Worm (Caenorhabditis elegans) whole organism, L4 larva: ENCODE data around the gene B0334.20.

ENCODE experiments used
- D1046.2 ChIP-seq: fragments of 200-800 bp; sonication (Bioruptor generic); IDR thresholded peaks from 2 replicates; pipeline ENCODE4 v1.3.6; 2022; ENCODE audit warnings: missing genetic modification characterization, missing compliant biosample characterization
- F44E2.7 ChIP-seq: fragments of 200-800 bp; sonication (Bioruptor generic); IDR thresholded peaks from 2 replicates; pipeline ENCODE4 v2.1.2; 2022; ENCODE audit warnings: missing genetic modification characterization, missing compliant biosample characterization
- R02D3.7 ChIP-seq: fragments of 150-350 bp; sonication (generic microtip); optimal IDR thresholded peaks from 3 replicates; lab custom pipeline; 2014; ENCODE audit warnings: missing biosample characterization, missing genetic modification characterization
- ZK337.2 ChIP-seq: fragments of 200-800 bp; sonication (Bioruptor generic); IDR thresholded peaks from 2 replicates; pipeline ENCODE4 v1.3.6; 2022; ENCODE audit warnings: missing genetic modification reagents, missing genetic modification characterization, missing compliant biosample characterization
- ZK546.5 ChIP-seq, 2 experiments: sonication (generic microtip); optimal IDR thresholded peaks; 2 replicates each; lab custom pipeline; 2017; ENCODE audit warnings: missing biosample characterization in 2 of 2, missing genetic modification characterization in 2 of 2
- aha-1 ChIP-seq: fragments of 150-350 bp; peaks from one replicate; lab custom pipeline; 2014; ENCODE audit warnings: missing biosample characterization, missing genetic modification characterization
- arid-1 ChIP-seq: fragments of 200-800 bp; sonication (Bioruptor generic); conservative IDR thresholded peaks from 2 replicates; pipeline ENCODE4 v1.3.6; 2022; ENCODE audit warnings: missing genetic modification reagents, missing genetic modification characterization, missing compliant biosample characterization
- ceh-20 ChIP-seq: fragments of 200-800 bp; sonication (Bioruptor generic); IDR thresholded peaks from 2 replicates; pipeline ENCODE4 v1.3.6; 2022; ENCODE audit warnings: missing genetic modification reagents, missing genetic modification characterization, missing compliant biosample characterization
- ceh-62 ChIP-seq: sonication (generic microtip); optimal IDR thresholded peaks from 2 replicates; lab custom pipeline; 2017; ENCODE audit warnings: missing biosample characterization, missing genetic modification characterization
- ctbp-1 ChIP-seq: fragments of 200-800 bp; sonication (Bioruptor generic); IDR thresholded peaks from 2 replicates; pipeline ENCODE4 v1.3.6; 2022; ENCODE audit warnings: missing genetic modification reagents, missing genetic modification characterization, missing compliant biosample characterization
- daf-12 ChIP-seq: fragments of 150-350 bp; optimal IDR thresholded peaks from 2 replicates; lab custom pipeline; 2014; ENCODE audit warnings: missing biosample characterization, missing genetic modification reagents, missing genetic modification characterization
- daf-16 ChIP-seq, 3 experiments: sonication (generic microtip); optimal IDR thresholded peaks; 2 replicates each; lab custom pipeline; 2016 to 2017; ENCODE audit warnings: missing genetic modification characterization in 3 of 3, missing genetic modification reagents in 3 of 3, mild to moderate bottlenecking in 2 of 3, missing compliant biosample characterization in 2 of 3, missing biosample characterization in 1 of 3, moderate library complexity in 1 of 3
- daf-19 ChIP-seq: fragments of 200-800 bp; sonication (Bioruptor generic); conservative IDR thresholded peaks from 2 replicates; pipeline ENCODE4 v1.3.6; 2022; ENCODE audit warnings: missing genetic modification characterization, missing compliant biosample characterization
- dmd-6 ChIP-seq: fragments of 200-800 bp; sonication (Bioruptor generic); IDR thresholded peaks from 2 replicates; pipeline ENCODE4 v1.3.6; 2022; ENCODE audit warnings: missing genetic modification reagents, missing genetic modification characterization, missing compliant biosample characterization
- dve-1 ChIP-seq: sonication (generic microtip); optimal IDR thresholded peaks from 2 replicates; lab custom pipeline; 2017; ENCODE audit warnings: antibody characterized with exemption, mild to moderate bottlenecking, missing genetic modification characterization, missing compliant biosample characterization; ENCODE audit not compliant: insufficient read depth
- egl-27 ChIP-seq: sonication (generic microtip); optimal IDR thresholded peaks from 3 replicates; lab custom pipeline; 2017; ENCODE audit warnings: missing biosample characterization, missing genetic modification reagents, missing genetic modification characterization
- fkh-10 ChIP-seq: fragments of 150-350 bp; optimal IDR thresholded peaks from 2 replicates; lab custom pipeline; 2014; ENCODE audit warnings: missing biosample characterization, missing genetic modification reagents, missing genetic modification characterization
- hif-1 ChIP-seq, 2 experiments: sonication (generic microtip); optimal IDR thresholded peaks; 2 replicates each; lab custom pipeline; 2016 to 2017; ENCODE audit warnings: missing compliant biosample characterization in 2 of 2, missing genetic modification characterization in 2 of 2, missing genetic modification reagents in 2 of 2, missing genotype in 2 of 2, mild to moderate bottlenecking in 1 of 2
- hlh-11 ChIP-seq: fragments of 200-800 bp; sonication (Bioruptor generic); optimal IDR thresholded peaks from 2 replicates; lab custom pipeline; 2018; ENCODE audit warnings: mild to moderate bottlenecking, missing genetic modification characterization, missing compliant biosample characterization
- hlh-30 ChIP-seq: sonication (generic microtip); optimal IDR thresholded peaks from 2 replicates; lab custom pipeline; 2017; ENCODE audit warnings: antibody characterized with exemption, mild to moderate bottlenecking, missing genetic modification characterization, missing compliant biosample characterization; ENCODE audit not compliant: insufficient read depth
- lin-1 ChIP-seq: fragments of 200-800 bp; sonication (Bioruptor generic); IDR thresholded peaks from 2 replicates; pipeline ENCODE4 v1.3.6; 2022; ENCODE audit warnings: missing genetic modification reagents, missing genetic modification characterization, missing compliant biosample characterization
- lin-13 ChIP-seq: fragments of 150-350 bp; optimal IDR thresholded peaks from 2 replicates; lab custom pipeline; 2014; ENCODE audit warnings: missing biosample characterization, missing genetic modification reagents, missing genetic modification characterization
- lin-38 ChIP-seq: fragments of 200-800 bp; sonication (Bioruptor generic); IDR thresholded peaks from 2 replicates; pipeline ENCODE4 v1.3.6; 2022; ENCODE audit warnings: missing genetic modification reagents, missing genetic modification characterization, missing compliant biosample characterization
- lin-39 ChIP-seq: fragments of 150-350 bp; optimal IDR thresholded peaks from 2 replicates; lab custom pipeline; 2014; ENCODE audit warnings: missing biosample characterization, missing genetic modification reagents, missing genetic modification characterization
- lir-3 ChIP-seq: sonication (generic microtip); optimal IDR thresholded peaks from 2 replicates; lab custom pipeline; 2016; ENCODE audit warnings: mild to moderate bottlenecking, missing genetic modification characterization, missing compliant biosample characterization
- lsy-2 ChIP-seq, 2 experiments: fragments of 150-350 bp in 1 of 2; sonication (generic microtip) in 1 of 2; optimal IDR thresholded peaks; 2 replicates each; lab custom pipeline; 2014 to 2017; ENCODE audit warnings: missing biosample characterization in 2 of 2, missing genetic modification characterization in 2 of 2
- madf-9 ChIP-seq: fragments of 200-800 bp; sonication (Bioruptor generic); conservative IDR thresholded peaks from 2 replicates; pipeline ENCODE4 v1.3.6; 2022; ENCODE audit warnings: missing genetic modification reagents, missing genetic modification characterization, missing compliant biosample characterization
- mep-1 ChIP-seq: fragments of 150-350 bp; sonication (generic microtip); optimal IDR thresholded peaks from 3 replicates; lab custom pipeline; 2014; ENCODE audit warnings: missing biosample characterization, missing genetic modification characterization
- mes-2 ChIP-seq: sonication (generic microtip); optimal IDR thresholded peaks from 2 replicates; lab custom pipeline; 2016; ENCODE audit warnings: missing genotype, mild to moderate bottlenecking, missing genetic modification characterization, missing compliant biosample characterization; ENCODE audit not compliant: poor library complexity, severe bottlenecking
- mxl-2 ChIP-seq: fragments of 200-800 bp; sonication (Bioruptor generic); conservative IDR thresholded peaks from 2 replicates; pipeline ENCODE4 v1.3.6; 2022; ENCODE audit warnings: missing genetic modification reagents, missing genetic modification characterization, missing compliant biosample characterization
- nhr-28 ChIP-seq: fragments of 150-350 bp; optimal IDR thresholded peaks from 2 replicates; lab custom pipeline; 2014; ENCODE audit warnings: missing biosample characterization, missing genetic modification characterization
- nhr-41 ChIP-seq: fragments of 200-800 bp; sonication (Bioruptor generic); IDR thresholded peaks from 2 replicates; pipeline ENCODE4 v1.3.6; 2022; ENCODE audit warnings: missing genetic modification reagents, missing genetic modification characterization, missing compliant biosample characterization
- nhr-42 ChIP-seq: fragments of 200-800 bp; sonication (Bioruptor generic); IDR thresholded peaks from 2 replicates; pipeline ENCODE4 v1.3.6; 2022; ENCODE audit warnings: missing genetic modification characterization, missing compliant biosample characterization
- nhr-48 ChIP-seq: sonication (generic microtip); optimal IDR thresholded peaks from 2 replicates; lab custom pipeline; 2016; ENCODE audit warnings: mild to moderate bottlenecking, missing genetic modification characterization, missing compliant biosample characterization
- nhr-77 ChIP-seq: fragments of 150-350 bp; optimal IDR thresholded peaks from 2 replicates; lab custom pipeline; 2014; ENCODE audit warnings: missing biosample characterization, missing genetic modification characterization
- pha-4 ChIP-seq, 2 experiments: fragments of 150-350 bp in 1 of 2; fragments of 200-800 bp in 1 of 2; sonication (Bioruptor generic) in 1 of 2; IDR thresholded peaks in 1 of 2; optimal IDR thresholded peaks in 1 of 2; 2 replicates each; pipeline versions ENCODE4 v1.3.6 to Lab custom; 2014 to 2022; ENCODE audit warnings: missing genetic modification characterization in 2 of 2, missing genetic modification reagents in 2 of 2, missing biosample characterization in 1 of 2, missing compliant biosample characterization in 1 of 2
- pqm-1 ChIP-seq: sonication (generic microtip); optimal IDR thresholded peaks from 2 replicates; lab custom pipeline; 2017; ENCODE audit warnings: missing biosample characterization, missing genetic modification characterization
- tra-1 ChIP-seq: fragments of 200-800 bp; sonication (Bioruptor generic); IDR thresholded peaks from 2 replicates; pipeline ENCODE4 v1.3.6; 2022; ENCODE audit warnings: missing genetic modification reagents, missing genetic modification characterization, missing compliant biosample characterization
- unc-130 ChIP-seq: sonication (generic microtip); optimal IDR thresholded peaks from 2 replicates; lab custom pipeline; 2016; ENCODE audit warnings: missing genetic modification reagents, missing genetic modification characterization, missing compliant biosample characterization

Gene B0334.20

DNA sequence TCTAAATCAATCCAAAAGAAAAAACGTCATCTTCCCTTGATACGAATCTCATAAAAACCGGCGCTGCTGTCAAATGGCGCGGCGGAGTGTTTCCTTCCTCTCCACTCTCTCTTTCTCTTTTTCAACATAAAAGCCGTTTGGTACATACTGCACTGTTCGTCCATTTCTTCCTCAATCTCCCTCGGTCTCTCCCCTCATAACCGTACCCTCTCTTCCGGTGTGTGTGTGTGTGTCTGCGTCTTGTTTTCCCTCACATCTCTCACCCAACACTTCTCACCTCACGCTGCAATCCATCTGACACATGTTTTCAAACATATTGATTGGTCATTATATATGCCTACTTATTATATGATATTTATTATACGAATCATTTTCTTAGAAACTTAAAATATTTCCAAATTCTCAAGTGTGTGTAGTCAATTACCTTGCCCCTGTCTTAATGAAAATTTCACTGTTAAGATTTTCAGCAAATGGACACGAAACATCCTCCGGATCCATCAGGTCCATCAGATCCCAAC is 35.8 kb downstream of the B0334.20 start, which contains the start of the genes aars-1 and rga-1 (continued):
- no peak for TF ChIP-seq lir-3 (tag; lab: Kevin White, UChicago)
- TF ChIP-seq ceh-20 (GFP tag; lab: Robert Waterston, UW), result no peak
- TF ChIP-seq dmd-6 (GFP tag; lab: Robert Waterston, UW), result peak; percentile 81
- no peak for TF ChIP-seq daf-19 (GFP tag; lab: Robert Waterston, UW)
- TF ChIP-seq hlh-30 (tag; lab: Kevin White, UChicago), result peak; percentile 89
- TF ChIP-seq lin-13 (GFP tag; lab: Kevin White, UChicago), result peak; percentile 22
- no peak for TF ChIP-seq daf-12
- TF ChIP-seq arid-1 (GFP tag; lab: Robert Waterston, UW), result 0 out of 2 replicates have a peak, but pooled peaks have one; percentile 12
- TF ChIP-seq hif-1 (tag; optimal IDR thresholded peaks at IDR 0.05; lab: Kevin White, UChicago), result peak in 1 of 2 experiments; percentile 19
- no peak for TF ChIP-seq lin-39 (tag; lab: Kevin White, UChicago)
- TF ChIP-seq madf-9 (GFP tag; lab: Robert Waterston, UW), result no peak
- peak; percentile 46 for TF ChIP-seq pqm-1 (tag; lab: Kevin White, UChicago)
- TF ChIP-seq tra-1 (GFP tag; lab: Robert Waterston, UW), result peak; percentile 46; the same call in 1 of the 2 replicates
- peak; percentile 65; the same call in 1 of the 2 replicates for TF ChIP-seq pha-4 (GFP tag; IDR thresholded peaks at IDR 0.05; lab: Robert Waterston, UW)
- no peak for TF ChIP-seq pha-4 (tag; optimal IDR thresholded peaks at IDR 0.05; lab: Kevin White, UChicago)
- TF ChIP-seq lin-1 (GFP tag; lab: Robert Waterston, UW), result peak; percentile 94

DNA sequence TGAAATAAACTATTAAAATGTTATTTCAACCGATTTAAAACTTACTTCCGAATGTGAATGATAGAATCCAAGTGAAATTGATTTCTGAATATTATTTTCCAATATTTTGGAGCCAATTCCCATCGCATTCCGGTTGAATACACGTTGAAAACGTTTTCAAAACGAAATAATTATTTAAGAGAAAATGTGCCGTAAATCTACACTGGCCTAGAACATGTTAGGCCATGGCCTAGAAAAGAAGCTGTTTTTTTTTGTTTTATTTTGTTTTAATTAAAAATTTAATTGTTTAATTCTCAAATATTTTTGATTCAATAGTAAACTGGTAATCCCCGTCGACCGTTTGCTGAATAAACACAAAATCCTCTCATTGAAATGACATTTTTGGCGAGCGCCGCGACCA is 36.4 kb downstream of the B0334.20 start:
- TF ChIP-seq R02D3.7 (tag; lab: Kevin White, UChicago) (peak; percentile 72), unc-130 (peak; percentile 5), mes-2 (tag; lab: Kevin White, UChicago) (peak; percentile 76), F44E2.7 (GFP tag; lab: Robert Waterston, UW) (no peak)

DNA sequence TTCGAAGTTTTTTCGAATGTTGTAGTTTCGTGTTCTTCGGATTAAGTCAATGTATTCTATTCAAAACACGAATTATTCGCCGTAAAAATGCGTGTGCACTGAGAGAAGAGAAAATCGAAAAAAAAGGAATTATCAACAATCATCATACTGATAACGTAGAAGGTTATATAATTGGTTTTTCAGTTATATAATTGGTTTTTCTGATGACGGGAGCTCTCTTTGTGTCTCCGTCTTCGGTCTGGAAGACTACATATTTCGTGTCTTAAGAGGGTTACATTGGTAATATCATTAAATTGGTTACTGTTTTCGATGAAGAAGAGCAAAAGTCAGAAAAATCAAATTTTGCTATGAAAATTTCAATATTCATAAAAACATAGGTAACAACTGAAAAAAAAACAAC is 40.4 kb downstream of the B0334.20 start:
- TF ChIP-seq dve-1 (peak; percentile 39), lsy-2 (tag; optimal IDR thresholded peaks at IDR 0.05; lab: Kevin White, UChicago) (no peak), daf-16 (GFP tag; optimal IDR thresholded peaks at IDR 0.05; lab: Kevin White, UChicago) (no peak), daf-16 (tag; optimal IDR thresholded peaks at IDR 0.05; lab: Kevin White, UChicago) (peak; percentile 43), nhr-41 (GFP tag; lab: Robert Waterston, UW) (no peak), aha-1 (peak; percentile 12), ctbp-1 (GFP tag; lab: Robert Waterston, UW) (no peak), dmd-6 (GFP tag; lab: Robert Waterston, UW) (peak; percentile 27; the same call in 1 of the 2 replicates), pqm-1 (tag; lab: Kevin White, UChicago) (peak; percentile 54), nhr-77 (tag; lab: Kevin White, UChicago) (peak; percentile 11), hlh-11 (peak; percentile 40), nhr-28 (tag; lab: Kevin White, UChicago) (peak; percentile 75), lin-38 (GFP tag; lab: Robert Waterston, UW) (peak; percentile 20; the same call in 1 of the 2 replicates)

DNA sequence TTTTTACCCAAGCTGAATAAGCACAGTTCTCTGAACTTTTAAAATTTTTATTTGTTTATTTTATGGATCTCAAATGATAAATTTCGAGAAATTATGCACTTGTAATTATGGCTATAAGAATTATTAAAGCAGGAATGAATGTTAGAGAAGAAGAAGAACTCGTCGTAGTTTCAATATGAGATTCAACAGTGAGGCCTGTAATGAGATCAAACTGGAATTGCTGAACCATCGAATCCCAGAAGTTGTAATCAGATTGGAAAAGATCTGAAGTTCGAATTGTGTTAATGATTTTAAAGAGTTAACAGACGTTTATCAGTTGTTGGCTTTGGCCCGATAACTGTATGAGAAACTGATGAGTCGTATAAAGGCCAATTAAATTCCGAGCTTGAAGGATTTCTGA is 44.5 kb downstream of the B0334.20 start:
- TF ChIP-seq mes-2 (tag; lab: Kevin White, UChicago), result peak; percentile 25
- TF ChIP-seq egl-27 (tag; lab: Kevin White, UChicago), result no peak
- no peak for TF ChIP-seq mxl-2
- TF ChIP-seq lin-38 (GFP tag; lab: Robert Waterston, UW), result peak; percentile 30
- TF ChIP-seq D1046.2 (GFP tag; lab: Robert Waterston, UW), result no peak
- TF ChIP-seq ceh-62 (tag; lab: Kevin White, UChicago), result no peak
- TF ChIP-seq nhr-48, result no peak
- no peak for TF ChIP-seq ZK546.5 (tag; optimal IDR thresholded peaks at IDR 0.05; lab: Kevin White, UChicago)
- TF ChIP-seq nhr-42, result no peak
- no peak for TF ChIP-seq daf-12
- no peak for TF ChIP-seq ZK337.2 (GFP tag; lab: Robert Waterston, UW)
- no peak for TF ChIP-seq unc-130
- peak; percentile 5 for TF ChIP-seq mep-1
- TF ChIP-seq fkh-10 (GFP tag; lab: Kevin White, UChicago), result no peak
